Worm (Caenorhabditis elegans): ENCODE measurements around the gene F25B5.6.

The F25B5.6 gene

DNA sequence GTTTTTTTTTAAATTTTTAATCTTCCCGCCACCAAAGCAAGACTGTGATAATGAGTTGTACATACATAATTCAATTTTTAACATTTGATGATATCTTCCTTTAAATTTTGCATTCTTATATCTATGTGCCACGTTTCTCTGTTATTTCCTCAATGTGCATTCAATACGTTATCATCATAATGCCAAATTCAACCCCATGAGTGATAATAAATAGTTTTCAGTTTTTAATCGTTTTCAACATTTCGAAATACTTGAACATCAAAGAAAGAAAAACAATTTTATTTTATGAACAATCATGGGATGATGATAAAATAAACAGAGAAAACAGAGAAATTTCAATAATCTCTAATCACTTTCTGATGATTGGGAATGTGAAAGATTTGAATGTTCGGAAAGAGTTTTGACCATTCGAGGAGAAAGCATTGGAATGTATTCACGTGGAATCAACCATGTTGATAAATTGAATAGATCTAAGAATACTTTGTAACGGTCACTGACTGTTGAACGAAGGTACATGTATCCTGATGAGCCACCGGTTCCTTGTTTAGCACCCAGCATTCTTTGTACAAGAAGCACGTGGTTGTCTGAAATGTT is 31.1 kb downstream of the F25B5.6 start:
- TF ChIP-seq bed-1 (GFP tag; IDR thresholded peaks at IDR 0.05) (no peak), attf-5 (GFP tag; optimal IDR thresholded peaks at IDR 0.05) (peak; percentile 26), ztf-25 (GFP tag; IDR thresholded peaks at IDR 0.05) (no peak), snpc-1.3 (tag; optimal IDR thresholded peaks at IDR 0.05; ENCODE audit: insufficient read depth) (no peak), hlh-12 (tag; optimal IDR thresholded peaks at IDR 0.05) (no peak), cebp-1 (GFP tag; IDR thresholded peaks at IDR 0.05) (peak; percentile 87), cebp-1 (tag; optimal IDR thresholded peaks at IDR 0.05) (peak; percentile 86), chd-7 (tag; optimal IDR thresholded peaks at IDR 0.05) (peak; percentile 8), repo-1 (tag; optimal IDR thresholded peaks at IDR 0.05) (peak; percentile 53), F23B12.7 (tag; optimal IDR thresholded peaks at IDR 0.05; ENCODE audit: insufficient read depth) (no peak), hmg-1.2 (GFP tag; IDR thresholded peaks at IDR 0.05) (peak; percentile 19; the same call in 1 of the 2 replicates), tlf-1 (GFP tag; optimal IDR thresholded peaks at IDR 0.05) (peak; percentile 44), nhr-80 (tag; optimal IDR thresholded peaks at IDR 0.05) (peak; percentile 62), Y56A3A.18 (GFP tag; IDR thresholded peaks at IDR 0.05) (0 out of 2 replicates have a peak, but pooled peaks have one; percentile 15)

DNA sequence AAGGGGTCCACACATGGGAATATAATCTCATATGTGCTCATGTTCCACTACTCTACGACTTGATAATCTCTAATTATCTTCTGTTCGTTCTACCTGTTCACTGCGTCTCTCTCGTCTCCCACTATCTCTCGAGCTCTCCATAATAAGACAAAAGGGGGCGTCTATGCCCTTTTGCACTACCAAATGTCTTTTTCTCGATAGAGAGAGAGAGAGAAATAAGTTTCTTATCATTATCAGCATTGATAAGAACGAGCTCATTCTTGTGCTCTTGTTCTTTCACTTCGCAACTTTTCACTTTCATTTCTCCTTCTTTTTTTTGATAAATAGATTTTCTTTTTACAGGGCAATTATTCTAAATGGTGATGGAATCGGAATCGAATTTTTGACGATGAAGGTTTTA is 32.6 kb downstream of the F25B5.6 start:
- no peak for TF ChIP-seq Y56A3A.18 (GFP tag; IDR thresholded peaks at IDR 0.05)
- peak; percentile 55 for TF ChIP-seq dox-1 (GFP tag; IDR thresholded peaks at IDR 0.05)
- 0 out of 2 replicates have a peak, but pooled peaks have one; percentile 6 for TF ChIP-seq hmg-1.2 (GFP tag; IDR thresholded peaks at IDR 0.05)
- TF ChIP-seq tbp1 (GFP tag; optimal IDR thresholded peaks at IDR 0.05), result no peak
- TF ChIP-seq ZK185.1 (tag; optimal IDR thresholded peaks at IDR 0.05; ENCODE audit: poor library complexity, severe bottlenecking), result peak; percentile 2
- TF ChIP-seq T07F8.4 (tag; optimal IDR thresholded peaks at IDR 0.05), result no peak
- no peak for TF ChIP-seq ceh-91 (GFP tag; IDR thresholded peaks at IDR 0.05)
- no peak for TF ChIP-seq madf-10 (tag; optimal IDR thresholded peaks at IDR 0.05)
- TF ChIP-seq D2030.7 (GFP tag; IDR thresholded peaks at IDR 0.05), result no peak
- TF ChIP-seq nhr-80 (tag; optimal IDR thresholded peaks at IDR 0.05), result peak; percentile 88
- no peak for TF ChIP-seq lir-1 (GFP tag; conservative IDR thresholded peaks at IDR 0.05)

DNA sequence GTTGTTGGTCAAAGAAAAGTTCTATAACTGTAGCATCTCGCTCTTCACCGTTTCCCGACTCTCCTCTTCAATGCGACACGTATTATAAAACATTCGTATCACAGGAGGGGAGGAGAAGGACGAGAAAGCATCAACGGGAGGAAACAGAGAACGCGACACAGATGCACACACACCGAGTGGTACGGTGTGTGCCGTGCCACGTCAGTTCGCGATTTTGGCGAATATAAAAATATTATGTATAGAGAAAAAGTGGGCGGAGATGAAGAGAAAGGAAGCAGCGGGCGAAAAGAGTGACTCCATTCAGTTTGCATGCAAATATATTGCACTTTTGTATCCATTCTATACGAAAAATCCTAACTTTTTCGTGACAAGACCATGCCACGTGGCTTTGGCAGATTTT is 33.8 kb downstream of the F25B5.6 start:
- no peak for TF ChIP-seq nhr-179 (tag; optimal IDR thresholded peaks at IDR 0.05)
- no peak for TF ChIP-seq nfya-2 (GFP tag; IDR thresholded peaks at IDR 0.05)
- TF ChIP-seq ztf-25 (GFP tag; IDR thresholded peaks at IDR 0.05), result no peak
- TF ChIP-seq nhr-80 (tag; optimal IDR thresholded peaks at IDR 0.05), result peak; percentile 67
- 0 out of 2 replicates have a peak, but pooled peaks have one; percentile 35 for TF ChIP-seq D2030.7 (GFP tag; IDR thresholded peaks at IDR 0.05)
- peak; percentile 33 for TF ChIP-seq lin-54 (GFP tag; optimal IDR thresholded peaks at IDR 0.05)
- no peak for TF ChIP-seq ama-1 (optimal IDR thresholded peaks at IDR 0.05)
- TF ChIP-seq ama-1 (GFP tag; optimal IDR thresholded peaks at IDR 0.05), result no peak
- TF ChIP-seq ztf-3 (GFP tag; optimal IDR thresholded peaks at IDR 0.05), result no peak
- no peak for TF ChIP-seq somi-1 (GFP tag; optimal IDR thresholded peaks at IDR 0.05)
- TF ChIP-seq zfh-2 (GFP tag; conservative IDR thresholded peaks at IDR 0.05), result no peak; the same call in none of the 2 replicates
- peak; percentile 23; the same call in 1 of the 2 replicates for TF ChIP-seq madf-6 (GFP tag; IDR thresholded peaks at IDR 0.05)
- no peak for TF ChIP-seq F33H1.4 (GFP tag; IDR thresholded peaks at IDR 0.05)
- no peak for TF ChIP-seq sdz-38 (tag; optimal IDR thresholded peaks at IDR 0.05)
- no peak for TF ChIP-seq snpc-4 (GFP tag; optimal IDR thresholded peaks at IDR 0.05)
- peak in 3 of 4 experiments; percentile 13 to 42 (median 35) for TF ChIP-seq snpc-4 (tag; optimal IDR thresholded peaks at IDR 0.05)
- no peak for TF ChIP-seq nfya-1 (tag; optimal IDR thresholded peaks at IDR 0.05; ENCODE audit: borderline replicate concordance, insufficient read depth)
- TF ChIP-seq nfyb-1 (GFP tag; IDR thresholded peaks at IDR 0.05), result peak; percentile 54; the same call in 1 of the 2 replicates
- TF ChIP-seq die-1 (tag; optimal IDR thresholded peaks at IDR 0.05), result peak; percentile 12
- no peak for TF ChIP-seq dpff-1 (tag; optimal IDR thresholded peaks at IDR 0.05)
- no peak for TF ChIP-seq C06A6.2 (GFP tag; conservative IDR thresholded peaks at IDR 0.05)
- TF ChIP-seq tbp1 (GFP tag; optimal IDR thresholded peaks at IDR 0.05), result no peak
- TF ChIP-seq hsf-1 (GFP tag; IDR thresholded peaks at IDR 0.05), result no peak
- TF ChIP-seq ets-4 (GFP tag; optimal IDR thresholded peaks at IDR 0.05), result no peak
- TF ChIP-seq dpl-1 (GFP tag; optimal IDR thresholded peaks at IDR 0.05), result no peak
- TF ChIP-seq snpc-3.4 (tag; optimal IDR thresholded peaks at IDR 0.05), result peak; percentile 35
- TF ChIP-seq Y67H2A.10 (GFP tag; conservative IDR thresholded peaks at IDR 0.05), result no peak
